Fruit fly (Drosophila melanogaster) whole organism, embryonic: ENCODE results near the gene CG7156.

ENCODE experiments used
- CG10147 ChIP-seq: fragments of 200-800 bp; sonication (Bioruptor generic); optimal IDR thresholded peaks from 2 replicates; lab custom pipeline; 2019; ENCODE audit warnings: missing biosample characterization, mild to moderate bottlenecking, missing genetic modification characterization, moderate library complexity
- CG10209 ChIP-seq: fragments of 200-800 bp; sonication (Bioruptor generic); optimal IDR thresholded peaks from 3 replicates; lab custom pipeline; 2017; ENCODE audit warnings: missing biosample characterization, mild to moderate bottlenecking, missing genetic modification characterization, missing genetic modification reagents
- CG10267 ChIP-seq: fragments of 200-800 bp; sonication (Bioruptor generic); optimal IDR thresholded peaks from 2 replicates; lab custom pipeline; 2018; ENCODE audit warnings: missing biosample characterization, mild to moderate bottlenecking, missing genetic modification characterization, moderate library complexity
- CG10654 ChIP-seq: fragments of 200-800 bp; sonication (Bioruptor generic); optimal IDR thresholded peaks from 2 replicates; lab custom pipeline; 2016; ENCODE audit warnings: missing biosample characterization, missing genetic modification characterization
- CG12236 ChIP-seq: fragments of 200-800 bp; sonication (Bioruptor generic); optimal IDR thresholded peaks from 2 replicates; lab custom pipeline; 2016; ENCODE audit warnings: missing biosample characterization, missing genetic modification characterization
- CG13624 ChIP-seq: fragments of 200-800 bp; sonication (Bioruptor generic); optimal IDR thresholded peaks from 2 replicates; lab custom pipeline; 2016; ENCODE audit warnings: missing biosample characterization, missing genetic modification characterization
- CG14667 ChIP-seq: fragments of 200-800 bp; sonication (Bioruptor generic); IDR thresholded peaks from 2 replicates; pipeline ENCODE4 v1.3.6; 2022; ENCODE audit warnings: missing biosample characterization, missing genetic modification characterization
- CG15479 ChIP-seq: fragments of 200-800 bp; sonication (Bioruptor generic); optimal IDR thresholded peaks from 3 replicates; lab custom pipeline; 2019; ENCODE audit warnings: missing biosample characterization, mild to moderate bottlenecking, missing genetic modification characterization, moderate library complexity
- CG15601 ChIP-seq: fragments of 200-800 bp; sonication (Bioruptor generic); optimal IDR thresholded peaks from 3 replicates; lab custom pipeline; 2019; ENCODE audit warnings: missing biosample characterization, mild to moderate bottlenecking, missing genetic modification characterization, moderate library complexity
- CG1602 ChIP-seq: fragments of 200-800 bp; sonication (Bioruptor generic); optimal IDR thresholded peaks from 3 replicates; lab custom pipeline; 2016; ENCODE audit warnings: missing biosample characterization, missing genetic modification characterization
- CG17802 ChIP-seq: fragments of 200-800 bp; sonication (Bioruptor generic); optimal IDR thresholded peaks from 2 replicates; lab custom pipeline; 2018; ENCODE audit warnings: missing biosample characterization, mild to moderate bottlenecking, missing genetic modification characterization, moderate library complexity
- CG1792 ChIP-seq: fragments of 200-800 bp; sonication (Bioruptor generic); optimal IDR thresholded peaks from 2 replicates; lab custom pipeline; 2016; ENCODE audit warnings: missing biosample characterization, missing genetic modification characterization
- CG18262 ChIP-seq: fragments of 200-800 bp; optimal IDR thresholded peaks from 3 replicates; lab custom pipeline; 2019; ENCODE audit warnings: missing biosample characterization, mild to moderate bottlenecking, missing genetic modification characterization, moderate library complexity
- CG2678 ChIP-seq: fragments of 200-800 bp; sonication (Bioruptor generic); optimal IDR thresholded peaks from 3 replicates; lab custom pipeline; 2019; ENCODE audit warnings: missing biosample characterization, mild to moderate bottlenecking, missing genetic modification characterization, moderate library complexity
- CG2712 ChIP-seq: fragments of 200-800 bp; optimal IDR thresholded peaks from 3 replicates; lab custom pipeline; 2019; ENCODE audit warnings: missing biosample characterization, mild to moderate bottlenecking, missing genetic modification characterization, moderate library complexity
- CG31224 ChIP-seq: fragments of 200-800 bp; sonication (Bioruptor generic); IDR thresholded peaks from 2 replicates; pipeline ENCODE4 v1.3.6; 2022; ENCODE audit warnings: missing biosample characterization, missing genetic modification characterization
- CG31388 ChIP-seq: fragments of 200-800 bp; sonication (Bioruptor generic); optimal IDR thresholded peaks from 2 replicates; lab custom pipeline; 2016; ENCODE audit warnings: missing biosample characterization, missing genetic modification characterization
- CG34224 ChIP-seq: fragments of 200-800 bp; sonication (Bioruptor generic); IDR thresholded peaks from 3 replicates; pipeline ENCODE4 v1.3.6; 2022; ENCODE audit warnings: missing biosample characterization, missing genetic modification characterization; ENCODE audit not compliant: partially characterized antibody
- CG34422 ChIP-seq: fragments of 200-800 bp; sonication (Bioruptor generic); IDR thresholded peaks from 3 replicates; pipeline ENCODE4 v1.3.6; 2022; ENCODE audit warnings: missing biosample characterization, missing genetic modification characterization
- CG3995 ChIP-seq: fragments of 200-800 bp; sonication (Bioruptor generic); optimal IDR thresholded peaks from 3 replicates; lab custom pipeline; 2016; ENCODE audit warnings: missing biosample characterization, missing genetic modification characterization
- CG8089 ChIP-seq: fragments of 200-800 bp; sonication (Bioruptor generic); optimal IDR thresholded peaks from 3 replicates; lab custom pipeline; 2016; ENCODE audit warnings: missing biosample characterization, missing genetic modification characterization
- CG8478 ChIP-seq: fragments of >200 bp; optimal IDR thresholded peaks from 2 replicates; lab custom pipeline; 2018
- Dll ChIP-seq: fragments of 200-800 bp; sonication (Bioruptor generic); IDR thresholded peaks from 4 replicates; pipeline ENCODE4 v1.3.6; 2022; ENCODE audit warnings: missing biosample characterization, missing genetic modification characterization; ENCODE audit not compliant: partially characterized antibody
- Dp ChIP-seq: fragments of 200-800 bp; sonication (Bioruptor generic); optimal IDR thresholded peaks from 2 replicates; lab custom pipeline; 2018; ENCODE audit warnings: missing biosample characterization, mild to moderate bottlenecking, missing genetic modification characterization, moderate library complexity
- E2f2 ChIP-seq: fragments of 200-800 bp; sonication (Bioruptor generic); IDR thresholded peaks from 2 replicates; pipeline ENCODE4 v1.3.6; 2022; ENCODE audit warnings: missing biosample characterization, missing genetic modification characterization
- Gug ChIP-seq: fragments of 200-800 bp; sonication (Bioruptor generic); IDR thresholded peaks from 4 replicates; pipeline ENCODE4 v1.3.6; 2022; ENCODE audit warnings: missing biosample characterization, missing genetic modification characterization
- HHEX ChIP-seq: fragments of 200-800 bp; sonication (Bioruptor generic); optimal IDR thresholded peaks from 3 replicates; lab custom pipeline; 2017; ENCODE audit warnings: missing biosample characterization, mild to moderate bottlenecking, missing genetic modification characterization, missing genetic modification reagents
- NK7.1 ChIP-seq: fragments of 200-800 bp; sonication (Bioruptor generic); optimal IDR thresholded peaks from 3 replicates; lab custom pipeline; 2016; ENCODE audit warnings: missing biosample characterization, missing genetic modification characterization
- Nf-YB ChIP-seq: fragments of 200-800 bp; sonication (Bioruptor generic); optimal IDR thresholded peaks from 3 replicates; lab custom pipeline; 2019; ENCODE audit warnings: missing biosample characterization, mild to moderate bottlenecking, missing genetic modification characterization, moderate library complexity
- NfI ChIP-seq: fragments of 200-800 bp; sonication (Bioruptor generic); optimal IDR thresholded peaks from 3 replicates; lab custom pipeline; 2018; ENCODE audit warnings: missing biosample characterization, mild to moderate bottlenecking, missing genetic modification characterization, moderate library complexity
- Opbp ChIP-seq: fragments of 200-800 bp; sonication (Bioruptor generic); IDR thresholded peaks from 3 replicates; pipeline ENCODE4 v1.3.6; 2022; ENCODE audit warnings: missing biosample characterization, missing genetic modification characterization; ENCODE audit not compliant: partially characterized antibody
- Ptx1 ChIP-seq: fragments of 200-800 bp; sonication (Bioruptor generic); IDR thresholded peaks from 2 replicates; pipeline ENCODE4 v1.3.6; 2022; ENCODE audit warnings: missing biosample characterization, missing genetic modification characterization
- Rx ChIP-seq: fragments of 200-800 bp; sonication (Bioruptor generic); IDR thresholded peaks from 2 replicates; pipeline ENCODE4 v1.3.6; 2022; ENCODE audit warnings: missing biosample characterization, missing genetic modification characterization
- Taf1 ChIP-seq: fragments of 200-800 bp; sonication (Bioruptor generic); IDR thresholded peaks from 2 replicates; pipeline ENCODE4 v1.3.6; 2022; ENCODE audit warnings: missing biosample characterization, missing genetic modification characterization
- chinmo ChIP-seq: fragments of 200-800 bp; sonication (Bioruptor generic); IDR thresholded peaks from 4 replicates; pipeline ENCODE4 v1.3.6; 2022; ENCODE audit warnings: missing biosample characterization, missing genetic modification characterization; ENCODE audit not compliant: partially characterized antibody
- crc ChIP-seq: fragments of 200-800 bp; sonication (Bioruptor generic); optimal IDR thresholded peaks from 2 replicates; lab custom pipeline; 2016; ENCODE audit warnings: missing biosample characterization, missing genetic modification characterization
- croc ChIP-seq: fragments of 200-800 bp; sonication (Bioruptor generic); conservative IDR thresholded peaks from 3 replicates; pipeline ENCODE4 v1.3.6; 2022; ENCODE audit warnings: missing biosample characterization, missing genetic modification characterization
- dm ChIP-seq: fragments of 200-800 bp; sonication (Bioruptor generic); optimal IDR thresholded peaks from 3 replicates; lab custom pipeline; 2016; ENCODE audit warnings: missing biosample characterization, missing genetic modification characterization
- emc ChIP-seq: fragments of 200-800 bp; sonication (Bioruptor generic); optimal IDR thresholded peaks from 2 replicates; lab custom pipeline; 2016; ENCODE audit warnings: missing biosample characterization, missing genetic modification characterization
- fd3F ChIP-seq: fragments of 200-800 bp; sonication (Bioruptor generic); optimal IDR thresholded peaks from 2 replicates; lab custom pipeline; 2018; ENCODE audit warnings: missing biosample characterization, mild to moderate bottlenecking, missing genetic modification characterization, moderate library complexity
- ftz-f1 ChIP-seq: fragments of 200-800 bp; sonication (Bioruptor generic); optimal IDR thresholded peaks from 2 replicates; lab custom pipeline; 2016; ENCODE audit warnings: missing biosample characterization, missing genetic modification characterization
- gem ChIP-seq: fragments of 200-800 bp; sonication (Bioruptor generic); optimal IDR thresholded peaks from 2 replicates; lab custom pipeline; 2019; ENCODE audit warnings: missing biosample characterization, mild to moderate bottlenecking, missing genetic modification characterization, moderate library complexity
- insv ChIP-seq, 2 experiments: fragments of 200-800 bp; sonication (Bioruptor generic); optimal IDR thresholded peaks; 3 replicates each; lab custom pipeline; 2016 to 2018; ENCODE audit warnings: missing biosample characterization in 2 of 2, missing genetic modification characterization in 2 of 2
- ranshi ChIP-seq: fragments of 200-800 bp; sonication (Bioruptor generic); IDR thresholded peaks from 2 replicates; pipeline ENCODE4 v1.3.6; 2022; ENCODE audit warnings: missing biosample characterization, missing genetic modification characterization
- schlank ChIP-seq: fragments of 200-800 bp; sonication (Bioruptor generic); optimal IDR thresholded peaks from 2 replicates; lab custom pipeline; 2018; ENCODE audit warnings: missing biosample characterization, mild to moderate bottlenecking, missing genetic modification characterization
- sim ChIP-seq: fragments of 200-800 bp; sonication (Bioruptor generic); IDR thresholded peaks from 2 replicates; pipeline ENCODE4 v1.3.6; 2022; ENCODE audit warnings: missing biosample characterization, missing genetic modification characterization
- sima ChIP-seq: fragments of 200-800 bp; sonication (Bioruptor generic); optimal IDR thresholded peaks from 2 replicates; lab custom pipeline; 2016; ENCODE audit warnings: missing biosample characterization, missing genetic modification characterization
- ssp ChIP-seq: fragments of 200-800 bp; sonication (Bioruptor generic); IDR thresholded peaks from 2 replicates; pipeline ENCODE4 v1.3.6; 2022; ENCODE audit warnings: missing biosample characterization, missing genetic modification characterization
- vnd ChIP-seq: fragments of 200-800 bp; sonication (Bioruptor generic); IDR thresholded peaks from 3 replicates; pipeline ENCODE4 v1.3.6; 2022; ENCODE audit warnings: missing biosample characterization, missing genetic modification characterization; ENCODE audit not compliant: partially characterized antibody
- zfh1 ChIP-seq: fragments of 200-800 bp; sonication (Bioruptor generic); IDR thresholded peaks from 3 replicates; pipeline ENCODE4 v1.3.6; 2022; ENCODE audit warnings: missing biosample characterization, missing genetic modification characterization

CG7156 gene

DNA sequence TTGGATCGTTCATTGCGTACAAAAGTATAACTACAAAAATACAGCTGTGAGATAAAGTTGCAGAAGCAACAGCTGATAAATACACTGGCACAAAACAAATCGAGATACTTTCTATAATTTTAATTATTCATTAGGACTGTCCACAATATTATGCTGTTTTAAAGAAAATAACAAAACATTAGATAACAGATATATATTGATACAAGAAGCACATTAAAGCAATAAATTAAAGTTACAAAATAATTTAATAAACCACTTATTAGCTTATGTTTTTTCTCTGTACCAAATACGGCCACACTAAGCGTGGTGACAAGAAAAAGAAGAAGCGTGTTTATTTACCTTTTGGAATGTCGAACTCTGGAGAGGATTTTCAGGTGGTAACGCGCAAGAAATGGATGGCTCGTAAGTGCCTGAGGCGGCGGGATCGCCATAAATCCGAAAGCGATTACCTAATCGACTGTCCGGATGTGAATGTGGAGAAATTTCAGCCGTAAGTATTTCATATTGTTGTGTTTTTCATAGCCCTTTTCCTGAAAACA lies 21.7 kb downstream of the CG7156 start, which contains the start of the genes CG7988 and CG7183 (continued):
- TF ChIP-seq dm (GFP tag; lab: Kevin White, UChicago) (peak; percentile 91), CG14667 (peak; percentile 99), CG3995 (GFP tag; lab: Kevin White, UChicago) (peak; percentile 71), CG15601 (tag; lab: Kevin White, UChicago) (peak; percentile 98), CG8089 (peak; percentile 94), Nf-YB (peak; percentile 89), CG10209 (GFP tag; lab: Kevin White, UChicago) (peak; percentile 98), NfI (GFP tag; lab: Kevin White, UChicago) (peak; percentile 97), CG13624 (GFP tag; lab: Kevin White, UChicago) (peak; percentile 95), Dll (GFP tag; lab: Robert Waterston, UW) (peak; percentile 48; the same call in 1 of the 4 replicates), Dp (peak; percentile 22), sim (peak; percentile 97), croc (GFP tag; lab: Robert Waterston, UW) (peak; percentile 98), zfh1 (GFP tag; lab: Robert Waterston, UW) (peak; percentile 99), CG8478 (lab: Kevin White, UChicago) (no peak), insv (GFP tag; optimal IDR thresholded peaks at IDR 0.05; lab: Kevin White, UChicago) (peak in 1 of 2 experiments; percentile 70), CG1792 (GFP tag; lab: Kevin White, UChicago) (peak; percentile 76), crc (GFP tag; lab: Kevin White, UChicago) (peak; percentile 90), CG10147 (GFP tag; lab: Kevin White, UChicago) (peak; percentile 95), CG2712 (peak; percentile 99), ssp (GFP tag; lab: Robert Waterston, UW) (peak; percentile 95), CG34224 (no peak), CG1602 (peak; percentile 99), CG18262 (tag; lab: Kevin White, UChicago) (peak; percentile 99), fd3F (peak; percentile 98), Rx (GFP tag; lab: Robert Waterston, UW) (peak; percentile 93), schlank (peak; percentile 85), Taf1 (GFP tag; lab: Robert Waterston, UW) (peak; percentile 92), CG10654 (peak; percentile 97), Ptx1 (GFP tag; lab: Robert Waterston, UW) (peak; percentile 100), CG2678 (peak; percentile 98), CG31388 (GFP tag; lab: Kevin White, UChicago) (peak; percentile 92), vnd (GFP tag; lab: Robert Waterston, UW) (no peak), CG17802 (tag; lab: Kevin White, UChicago) (peak; percentile 86), sima (peak; percentile 82), Opbp (GFP tag; lab: Robert Waterston, UW) (no peak), ranshi (GFP tag; lab: Robert Waterston, UW) (peak; percentile 99), CG15479 (GFP tag; lab: Kevin White, UChicago) (peak; percentile 79), E2f2 (GFP tag; lab: Robert Waterston, UW) (peak; percentile 83), Gug (GFP tag; lab: Robert Waterston, UW) (peak; percentile 95), CG31224 (GFP tag; lab: Robert Waterston, UW) (peak; percentile 95), gem (peak; percentile 100), ftz-f1 (peak; percentile 58), chinmo (GFP tag; lab: Robert Waterston, UW) (no peak), CG12236 (peak; percentile 89), HHEX (GFP tag; lab: Kevin White, UChicago) (peak; percentile 92), emc (GFP tag; lab: Kevin White, UChicago) (peak; percentile 83), NK7.1 (GFP tag; lab: Kevin White, UChicago) (peak; percentile 88), CG10267 (tag; lab: Kevin White, UChicago) (peak; percentile 95), CG34422 (GFP tag; lab: Robert Waterston, UW) (peak; percentile 99)
